Worm (Caenorhabditis elegans): ENCODE data around the gene H08M01.1.
"Not testable (repeated sequence)": the region's sequence is repeated elsewhere in the genome, so short reads cannot be mapped to it uniquely, and the experiment has no call there.

DNA sequence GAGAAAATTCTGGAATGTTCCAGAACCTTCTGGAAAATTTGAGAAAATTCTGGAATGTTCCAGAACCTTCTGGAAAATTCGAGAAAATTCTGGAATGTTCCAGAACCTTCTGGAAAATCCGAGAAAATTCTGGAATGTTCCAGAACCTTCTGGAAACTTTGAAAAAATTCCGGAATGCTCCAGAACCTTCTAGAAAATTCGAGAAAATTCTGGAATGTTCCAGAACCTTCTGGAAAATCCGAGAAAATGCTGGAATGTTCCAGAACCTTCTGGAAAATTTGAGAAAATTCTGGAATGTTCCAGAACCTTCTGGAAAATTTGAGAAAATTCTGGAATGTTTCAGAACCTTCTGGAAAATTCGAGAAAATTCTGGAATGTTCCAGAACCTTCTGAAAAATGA is 25.8 kb upstream of the H08M01.1 start:
- TF ChIP-seq unc-98 (GFP tag; IDR thresholded peaks at IDR 0.05): 0 out of 2 replicates have a peak, but pooled peaks have one; percentile 6
- not testable (repeated sequence) for TF ChIP-seq ztf-11, snpc-4, zag-1 (tag; optimal IDR thresholded peaks at IDR 0.05)

Measured in whole organism, L1 larva.